Fruit fly (Drosophila melanogaster) whole organism, embryonic: ENCODE measurements around the gene Npc2a.

Experiments used
- Antp ChIP-seq: fragments of 200-800 bp; sonication (Bioruptor generic); optimal IDR thresholded peaks from 3 replicates; lab custom pipeline; 2016; ENCODE audit warnings: missing biosample characterization, missing genetic modification characterization
- Atf-2 ChIP-seq: fragments of 200-800 bp; sonication (Bioruptor generic); optimal IDR thresholded peaks from 2 replicates; lab custom pipeline; 2016; ENCODE audit warnings: missing biosample characterization, missing genetic modification characterization
- CG10209 ChIP-seq: fragments of 200-800 bp; sonication (Bioruptor generic); optimal IDR thresholded peaks from 3 replicates; lab custom pipeline; 2017; ENCODE audit warnings: missing biosample characterization, mild to moderate bottlenecking, missing genetic modification characterization, missing genetic modification reagents
- CG10959 ChIP-seq: fragments of 200-800 bp; sonication (Bioruptor generic); IDR thresholded peaks from 2 replicates; pipeline ENCODE4 v1.3.6; 2022; ENCODE audit warnings: missing biosample characterization, missing genetic modification characterization
- CG11504 ChIP-seq: fragments of 200-800 bp; sonication (Bioruptor generic); optimal IDR thresholded peaks from 3 replicates; lab custom pipeline; 2019; ENCODE audit warnings: missing biosample characterization, mild to moderate bottlenecking, missing genetic modification characterization, moderate library complexity
- CG12659 ChIP-seq: fragments of 200-800 bp; sonication (Bioruptor generic); optimal IDR thresholded peaks from 3 replicates; lab custom pipeline; 2017; ENCODE audit warnings: mild to moderate bottlenecking, missing biosample characterization, missing genetic modification reagents, missing genetic modification characterization
- CG13296 ChIP-seq: fragments of 200-800 bp; sonication (Bioruptor generic); optimal IDR thresholded peaks from 3 replicates; lab custom pipeline; 2018; ENCODE audit warnings: missing biosample characterization, mild to moderate bottlenecking, missing genetic modification characterization
- CG1602 ChIP-seq: fragments of 200-800 bp; sonication (Bioruptor generic); optimal IDR thresholded peaks from 3 replicates; lab custom pipeline; 2016; ENCODE audit warnings: missing biosample characterization, missing genetic modification characterization
- CG1603 ChIP-seq: fragments of 200-800 bp; sonication (Bioruptor generic); optimal IDR thresholded peaks from 2 replicates; lab custom pipeline; 2019; ENCODE audit warnings: missing biosample characterization, mild to moderate bottlenecking, missing genetic modification characterization, moderate library complexity
- CG17802 ChIP-seq: fragments of 200-800 bp; sonication (Bioruptor generic); optimal IDR thresholded peaks from 2 replicates; lab custom pipeline; 2018; ENCODE audit warnings: missing biosample characterization, mild to moderate bottlenecking, missing genetic modification characterization, moderate library complexity
- CG17829 ChIP-seq: fragments of 200-800 bp; optimal IDR thresholded peaks from 2 replicates; lab custom pipeline; 2019; ENCODE audit warnings: missing biosample characterization, mild to moderate bottlenecking, missing genetic modification characterization, moderate library complexity
- CG18619 ChIP-seq: fragments of 200-800 bp; sonication (Bioruptor generic); optimal IDR thresholded peaks from 3 replicates; lab custom pipeline; 2017; ENCODE audit warnings: missing biosample characterization, mild to moderate bottlenecking, missing genetic modification characterization
- CG2889 ChIP-seq: fragments of 200-800 bp; sonication (Bioruptor generic); IDR thresholded peaks from 3 replicates; pipeline ENCODE4 v1.3.6; 2022; ENCODE audit warnings: missing biosample characterization, missing genetic modification characterization
- CG3065 ChIP-seq: fragments of 200-800 bp; sonication (Bioruptor generic); optimal IDR thresholded peaks from 2 replicates; lab custom pipeline; 2016; ENCODE audit warnings: missing biosample characterization, missing genetic modification characterization
- CG31441 ChIP-seq: fragments of 200-800 bp; sonication (Bioruptor generic); IDR thresholded peaks from 2 replicates; pipeline ENCODE4 v1.3.6; 2022; ENCODE audit warnings: missing biosample characterization, missing genetic modification characterization
- CG3281 ChIP-seq: fragments of 200-800 bp; sonication (Bioruptor generic); optimal IDR thresholded peaks from 3 replicates; lab custom pipeline; 2017; ENCODE audit warnings: missing biosample characterization, mild to moderate bottlenecking, missing genetic modification characterization
- CG3838 ChIP-seq: fragments of 200-800 bp; sonication (Bioruptor generic); optimal IDR thresholded peaks from 3 replicates; lab custom pipeline; 2016; ENCODE audit warnings: missing biosample characterization, missing genetic modification characterization
- CG4404 ChIP-seq: fragments of 200-800 bp; sonication (Bioruptor generic); IDR thresholded peaks from 2 replicates; pipeline ENCODE4 v1.3.6; 2022; ENCODE audit warnings: missing biosample characterization, missing genetic modification characterization
- CG4730 ChIP-seq: fragments of 200-800 bp; sonication (Bioruptor generic); IDR thresholded peaks from 2 replicates; pipeline ENCODE4 v1.3.6; 2022; ENCODE audit warnings: missing biosample characterization, missing genetic modification characterization
- CG5245 ChIP-seq: fragments of 200-800 bp; sonication (Bioruptor generic); optimal IDR thresholded peaks from 3 replicates; lab custom pipeline; 2016; ENCODE audit warnings: missing biosample characterization, missing genetic modification characterization
- CG5953 ChIP-seq: fragments of 200-800 bp; sonication (Bioruptor generic); IDR thresholded peaks from 2 replicates; pipeline ENCODE4 v1.3.6; 2022; ENCODE audit warnings: missing biosample characterization, missing genetic modification characterization
- CG6254 ChIP-seq: fragments of 200-800 bp; sonication (Bioruptor generic); optimal IDR thresholded peaks from 3 replicates; lab custom pipeline; 2017; ENCODE audit warnings: mild to moderate bottlenecking, missing biosample characterization, missing genetic modification reagents, missing genetic modification characterization
- CG6654 ChIP-seq: fragments of 200-800 bp; sonication (Bioruptor generic); optimal IDR thresholded peaks from 2 replicates; lab custom pipeline; 2017; ENCODE audit warnings: missing biosample characterization, mild to moderate bottlenecking, missing genetic modification characterization
- CG8388 ChIP-seq: fragments of 200-800 bp; sonication (Bioruptor generic); optimal IDR thresholded peaks from 2 replicates; lab custom pipeline; 2019; ENCODE audit warnings: missing biosample characterization, mild to moderate bottlenecking, missing genetic modification characterization, moderate library complexity
- CG8478 ChIP-seq: fragments of >200 bp; optimal IDR thresholded peaks from 2 replicates; lab custom pipeline; 2018
- CG8765 ChIP-seq: fragments of 200-800 bp; sonication (Bioruptor generic); IDR thresholded peaks from 2 replicates; pipeline ENCODE4 v1.3.6; 2022; ENCODE audit warnings: missing biosample characterization, missing genetic modification characterization
- CG9727 ChIP-seq: fragments of 200-800 bp; sonication (Bioruptor generic); optimal IDR thresholded peaks from 3 replicates; lab custom pipeline; 2017; ENCODE audit warnings: missing biosample characterization, mild to moderate bottlenecking, missing genetic modification characterization
- D ChIP-seq, 2 experiments: fragments of 200-800 bp in 1 of 2; fragments of >200 bp in 1 of 2; sonication (Bioruptor generic) in 1 of 2; optimal IDR thresholded peaks; 2 replicates in 1 of 2; 3 replicates in 1 of 2; lab custom pipeline; 2017; ENCODE audit warnings: mild to moderate bottlenecking in 1 of 2, missing biosample characterization in 1 of 2, missing genetic modification characterization in 1 of 2, missing genetic modification reagents in 1 of 2
- Dll ChIP-seq: fragments of 200-800 bp; sonication (Bioruptor generic); IDR thresholded peaks from 4 replicates; pipeline ENCODE4 v1.3.6; 2022; ENCODE audit warnings: missing biosample characterization, missing genetic modification characterization; ENCODE audit not compliant: partially characterized antibody
- Fer1 ChIP-seq: fragments of 200-800 bp; sonication (Bioruptor generic); optimal IDR thresholded peaks from 2 replicates; lab custom pipeline; 2017; ENCODE audit warnings: missing biosample characterization, mild to moderate bottlenecking, missing genetic modification characterization
- HmgD ChIP-seq: fragments of 200-800 bp; sonication (Bioruptor generic); optimal IDR thresholded peaks from 3 replicates; lab custom pipeline; 2016; ENCODE audit warnings: missing biosample characterization, missing genetic modification characterization
- Jarid2 ChIP-seq: fragments of 200-800 bp; sonication (Bioruptor generic); optimal IDR thresholded peaks from 3 replicates; lab custom pipeline; 2017; ENCODE audit warnings: mild to moderate bottlenecking, missing biosample characterization, missing genetic modification reagents, missing genetic modification characterization
- Nf-YA ChIP-seq: fragments of 200-800 bp; sonication (Bioruptor generic); IDR thresholded peaks from 2 replicates; pipeline ENCODE4 v1.3.6; 2022; ENCODE audit warnings: missing biosample characterization, missing genetic modification characterization
- Spps ChIP-seq: fragments of 200-800 bp; sonication (Bioruptor generic); optimal IDR thresholded peaks from 2 replicates; lab custom pipeline; 2018; ENCODE audit warnings: missing biosample characterization, mild to moderate bottlenecking, missing genetic modification characterization
- al ChIP-seq: fragments of 200-800 bp; sonication (Bioruptor generic); IDR thresholded peaks from 2 replicates; pipeline ENCODE4 v1.3.6; 2022; ENCODE audit warnings: missing biosample characterization, missing genetic modification characterization
- ci ChIP-seq: fragments of 200-800 bp; sonication (Bioruptor generic); IDR thresholded peaks from 3 replicates; pipeline ENCODE4 v1.3.6; 2022; ENCODE audit warnings: missing biosample characterization, missing genetic modification characterization
- fd64A ChIP-seq: fragments of 200-800 bp; sonication (Bioruptor generic); optimal IDR thresholded peaks from 3 replicates; lab custom pipeline; 2018; ENCODE audit warnings: missing biosample characterization, mild to moderate bottlenecking, missing genetic modification characterization
- gt ChIP-seq: fragments of 200-800 bp; sonication (Bioruptor generic); IDR thresholded peaks from 2 replicates; pipeline ENCODE4 v1.3.6; 2022; ENCODE audit warnings: missing biosample characterization, missing genetic modification characterization
- lov ChIP-seq, 2 experiments: fragments of 200-800 bp in 1 of 2; fragments of >200 bp in 1 of 2; sonication (Bioruptor generic) in 1 of 2; IDR thresholded peaks in 1 of 2; optimal IDR thresholded peaks in 1 of 2; 2 replicates in 1 of 2; 3 replicates in 1 of 2; pipeline versions ENCODE4 v1.3.6 to Lab custom; 2017 to 2022; ENCODE audit warnings: missing biosample characterization in 1 of 2, missing genetic modification characterization in 1 of 2
- nau ChIP-seq: fragments of 200-800 bp; sonication (Bioruptor generic); optimal IDR thresholded peaks from 3 replicates; lab custom pipeline; 2017; ENCODE audit warnings: missing biosample characterization, mild to moderate bottlenecking, missing genetic modification characterization, missing genetic modification reagents
- nerfin-2 ChIP-seq: fragments of 200-800 bp; sonication (Bioruptor generic); IDR thresholded peaks from 2 replicates; pipeline ENCODE4 v1.3.6; 2022; ENCODE audit warnings: missing biosample characterization, missing genetic modification characterization; ENCODE audit not compliant: partially characterized antibody
- otp ChIP-seq: fragments of 200-800 bp; sonication (Bioruptor generic); IDR thresholded peaks from 3 replicates; pipeline ENCODE4, ENCODE4 v1.3.6; 2022; ENCODE audit warnings: missing biosample characterization, missing genetic modification characterization
- run ChIP-seq: fragments of 200-800 bp; sonication (Bioruptor generic); optimal IDR thresholded peaks from 3 replicates; lab custom pipeline; 2018; ENCODE audit warnings: missing biosample characterization, mild to moderate bottlenecking, missing genetic modification characterization
- sd ChIP-seq: fragments of 200-800 bp; sonication (Bioruptor generic); optimal IDR thresholded peaks from 3 replicates; lab custom pipeline; 2018; ENCODE audit warnings: missing biosample characterization, mild to moderate bottlenecking, missing genetic modification characterization, moderate library complexity
- sima ChIP-seq: fragments of 200-800 bp; sonication (Bioruptor generic); optimal IDR thresholded peaks from 2 replicates; lab custom pipeline; 2016; ENCODE audit warnings: missing biosample characterization, missing genetic modification characterization
- slp2 ChIP-seq: fragments of 200-800 bp; sonication (Bioruptor generic); optimal IDR thresholded peaks from 2 replicates; lab custom pipeline; 2016; ENCODE audit warnings: missing biosample characterization, missing genetic modification characterization
- sqz ChIP-seq: fragments of 200-800 bp; sonication (Bioruptor generic); optimal IDR thresholded peaks from 3 replicates; lab custom pipeline; 2018; ENCODE audit warnings: missing biosample characterization, mild to moderate bottlenecking, missing genetic modification characterization
- tap ChIP-seq: fragments of 200-800 bp; optimal IDR thresholded peaks from 3 replicates; lab custom pipeline; 2019; ENCODE audit warnings: missing biosample characterization, mild to moderate bottlenecking, missing genetic modification characterization, moderate library complexity
- toy ChIP-seq: fragments of 200-800 bp; sonication (Bioruptor generic); IDR thresholded peaks from 2 replicates; pipeline ENCODE4 v1.3.6; 2022; ENCODE audit warnings: missing biosample characterization, missing genetic modification characterization
- twi ChIP-seq: fragments of 200-800 bp; optimal IDR thresholded peaks from 2 replicates; lab custom pipeline; 2019; ENCODE audit warnings: missing biosample characterization, mild to moderate bottlenecking, missing genetic modification characterization, moderate library complexity

Gene Npc2a

DNA sequence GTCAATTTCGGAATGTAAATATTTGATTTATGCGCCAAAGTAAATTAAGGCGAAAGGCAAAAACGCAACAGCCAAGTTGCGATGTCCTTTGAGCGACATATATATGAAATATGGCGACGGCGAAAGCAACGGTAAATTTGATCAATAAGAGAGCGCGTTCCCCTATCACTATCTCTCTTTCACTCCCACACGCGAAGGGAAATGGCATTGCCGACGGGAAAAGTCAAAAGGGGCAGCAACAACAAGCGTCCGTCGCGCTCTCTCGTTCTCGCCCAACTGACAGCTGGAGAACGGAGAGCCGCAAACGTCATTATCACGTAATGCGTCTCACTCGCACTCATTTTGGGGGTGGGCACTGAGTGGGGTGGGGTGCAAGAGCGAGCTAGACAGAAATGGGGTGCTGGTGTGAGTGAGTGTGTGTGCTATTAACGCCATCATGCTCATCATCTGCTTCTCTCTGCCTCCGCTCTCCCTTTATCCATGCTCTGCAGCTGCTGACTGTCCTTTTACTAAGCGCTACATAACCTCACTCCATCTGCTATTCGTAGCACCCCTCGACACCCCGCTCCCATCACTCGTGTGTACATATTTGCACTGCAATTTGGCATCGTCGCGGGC lies 17.7 kb upstream of the Npc2a start, which contains the start of gene erm (continued):
- TF ChIP-seq Nf-YA (no peak), CG10959 (GFP tag; lab: Robert Waterston, UW) (no peak), CG4404 (GFP tag; lab: Robert Waterston, UW) (no peak), twi (tag; lab: Kevin White, UChicago) (peak; percentile 56), sqz (GFP tag; lab: Kevin White, UChicago) (no peak), sima (GFP tag; lab: Kevin White, UChicago) (no peak), CG5245 (GFP tag; lab: Kevin White, UChicago) (no peak), Spps (no peak), otp (GFP tag; lab: Robert Waterston, UW) (0 out of 3 replicates have a peak, but pooled peaks have one; percentile 5), CG12659 (GFP tag; lab: Kevin White, UChicago) (no peak), CG5953 (no peak), CG3065 (GFP tag; lab: Kevin White, UChicago) (no peak), CG9727 (no peak), CG31441 (no peak), CG18619 (no peak), lov (optimal IDR thresholded peaks at IDR 0.05; lab: Kevin White, UChicago) (no peak), lov (GFP tag; IDR thresholded peaks at IDR 0.05; lab: Robert Waterston, UW) (no peak), ci (GFP tag; lab: Robert Waterston, UW) (0 out of 3 replicates have a peak, but pooled peaks have one; percentile 16), CG1602 (GFP tag; lab: Kevin White, UChicago) (no peak), CG8478 (lab: Kevin White, UChicago) (peak; percentile 63), nerfin-2 (GFP tag; lab: Robert Waterston, UW) (peak; percentile 31; the same call in 1 of the 2 replicates), nau (GFP tag; lab: Kevin White, UChicago) (no peak), CG17829 (tag; lab: Kevin White, UChicago) (peak; percentile 16), CG2889 (no peak), sd (no peak), CG8388 (GFP tag; lab: Kevin White, UChicago) (no peak), gt (GFP tag; lab: Robert Waterston, UW) (no peak), CG1603 (no peak), CG10209 (GFP tag; lab: Kevin White, UChicago) (no peak), slp2 (GFP tag; lab: Kevin White, UChicago) (no peak), CG4730 (GFP tag; lab: Robert Waterston, UW) (no peak), tap (tag; lab: Kevin White, UChicago) (no peak), HmgD (GFP tag; lab: Kevin White, UChicago) (no peak), CG13296 (GFP tag; lab: Kevin White, UChicago) (no peak), CG3281 (GFP tag; lab: Kevin White, UChicago) (no peak), toy (no peak), CG11504 (tag; lab: Kevin White, UChicago) (no peak), D (optimal IDR thresholded peaks at IDR 0.05; lab: Kevin White, UChicago) (no peak), D (GFP tag; optimal IDR thresholded peaks at IDR 0.05; lab: Kevin White, UChicago) (no peak), CG6254 (GFP tag; lab: Kevin White, UChicago) (no peak), Antp (no peak), CG3838 (GFP tag; lab: Kevin White, UChicago) (no peak), Atf-2 (GFP tag; lab: Kevin White, UChicago) (no peak), fd64A (GFP tag; lab: Kevin White, UChicago) (no peak), CG8765 (GFP tag; lab: Robert Waterston, UW) (no peak), al (no peak), Dll (GFP tag; lab: Robert Waterston, UW) (no peak), Jarid2 (GFP tag; lab: Kevin White, UChicago) (peak; percentile 14), Fer1 (GFP tag; lab: Kevin White, UChicago) (no peak), CG17802 (tag; lab: Kevin White, UChicago) (no peak), run (tag; lab: Kevin White, UChicago) (no peak), CG6654 (GFP tag; lab: Kevin White, UChicago) (no peak)
